Fruit fly (Drosophila melanogaster): ENCODE measurements around the gene CG32532.

The CG32532 gene

DNA sequence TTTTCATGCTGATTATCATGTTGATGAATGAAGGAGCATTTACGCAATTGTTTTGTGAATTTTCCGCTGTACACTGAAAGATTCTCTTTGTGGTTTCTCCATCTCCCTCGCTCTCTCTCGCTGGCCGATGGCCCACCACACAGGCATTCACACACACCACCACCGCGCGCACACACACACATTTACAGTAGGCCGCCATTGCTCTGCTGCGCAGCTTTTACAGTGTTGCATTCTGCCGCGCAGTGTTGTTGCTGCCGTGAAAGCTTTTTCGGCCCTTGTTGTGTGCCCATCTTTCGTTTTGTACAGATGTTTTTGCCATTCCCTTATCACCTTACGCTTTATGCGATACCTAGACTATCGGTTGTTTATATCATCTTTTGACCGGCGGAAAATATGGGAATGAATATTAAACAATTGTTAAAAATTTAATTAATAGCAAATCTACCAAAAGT lies 50.4 kb downstream of the CG32532 start (continued):
- TF ChIP-seq CG32767 (GFP tag; IDR thresholded peaks at IDR 0.05) (peak; percentile 27; the same call in 1 of the 2 replicates), cwo (GFP tag; optimal IDR thresholded peaks at IDR 0.05) (no peak), fd64A (GFP tag; optimal IDR thresholded peaks at IDR 0.05) (no peak), CG12769 (tag; optimal IDR thresholded peaks at IDR 0.05) (peak; percentile 61), bsh (GFP tag; optimal IDR thresholded peaks at IDR 0.05) (peak in 1 of 2 experiments; percentile 4), CG7963 (GFP tag; IDR thresholded peaks at IDR 0.05; ENCODE audit: partially characterized antibody) (peak; percentile 30; the same call in 1 of the 3 replicates), CG10462 (GFP tag; optimal IDR thresholded peaks at IDR 0.05) (no peak), CG2202 (tag; optimal IDR thresholded peaks at IDR 0.05) (no peak), CG1024 (GFP tag; IDR thresholded peaks at IDR 0.05) (no peak), chinmo (GFP tag; IDR thresholded peaks at IDR 0.05; ENCODE audit: partially characterized antibody) (peak; percentile 97), HLHmδ (GFP tag; optimal IDR thresholded peaks at IDR 0.05) (peak; percentile 61), Taf1 (GFP tag; IDR thresholded peaks at IDR 0.05) (0 out of 2 replicates have a peak, but pooled peaks have one; percentile 13), row (GFP tag; IDR thresholded peaks at IDR 0.05) (peak; percentile 50; the same call in 2 of the 3 replicates), CG33213 (GFP tag; optimal IDR thresholded peaks at IDR 0.05) (peak; percentile 27), sug (tag; optimal IDR thresholded peaks at IDR 0.05) (peak; percentile 47), pnt (GFP tag; optimal IDR thresholded peaks at IDR 0.05) (no peak), ham (GFP tag; IDR thresholded peaks at IDR 0.05) (no peak), CG7556 (GFP tag; optimal IDR thresholded peaks at IDR 0.05) (no peak), CG17912 (GFP tag; optimal IDR thresholded peaks at IDR 0.05) (peak; percentile 68), sob (GFP tag; IDR thresholded peaks at IDR 0.05) (peak; percentile 55), CG18599 (GFP tag; optimal IDR thresholded peaks at IDR 0.05) (no peak), CG10274 (GFP tag; optimal IDR thresholded peaks at IDR 0.05) (no peak), trem (tag; optimal IDR thresholded peaks at IDR 0.05) (no peak), CG4854 (GFP tag; optimal IDR thresholded peaks at IDR 0.05) (no peak), CG6854 (GFP tag; optimal IDR thresholded peaks at IDR 0.05) (no peak), nerfin-2 (GFP tag; IDR thresholded peaks at IDR 0.05; ENCODE audit: partially characterized antibody) (no peak), gcm2 (GFP tag; optimal IDR thresholded peaks at IDR 0.05) (no peak), CG4820 (GFP tag; optimal IDR thresholded peaks at IDR 0.05) (no peak), nmo (GFP tag; optimal IDR thresholded peaks at IDR 0.05) (peak; percentile 6), Scr (GFP tag; IDR thresholded peaks at IDR 0.05; ENCODE audit: partially characterized antibody) (peak; percentile 71), CG11085 (GFP tag; IDR thresholded peaks at IDR 0.05) (no peak), caup (GFP tag; optimal IDR thresholded peaks at IDR 0.05; ENCODE audit: severe bottlenecking) (no peak), CG15696 (tag; optimal IDR thresholded peaks at IDR 0.05) (no peak), CG7745 (tag; optimal IDR thresholded peaks at IDR 0.05) (no peak), Opbp (GFP tag; IDR thresholded peaks at IDR 0.05; ENCODE audit: partially characterized antibody) (peak; percentile 65; the same call in 1 of the 3 replicates), Dip3 (GFP tag; optimal IDR thresholded peaks at IDR 0.05) (no peak), CG15514 (GFP tag; optimal IDR thresholded peaks at IDR 0.05) (peak; percentile 81), CHES-1-like (GFP tag; optimal IDR thresholded peaks at IDR 0.05) (no peak), zen (tag; optimal IDR thresholded peaks at IDR 0.05) (no peak), kah (GFP tag; optimal IDR thresholded peaks at IDR 0.05) (no peak), Nf-YB (GFP tag; optimal IDR thresholded peaks at IDR 0.05) (no peak), CG13296 (GFP tag; optimal IDR thresholded peaks at IDR 0.05) (no peak), dati (GFP tag; IDR thresholded peaks at IDR 0.05) (no peak), CG11456 (GFP tag; IDR thresholded peaks at IDR 0.05) (peak; percentile 48; the same call in 1 of the 3 replicates), Deaf1 (tag; optimal IDR thresholded peaks at IDR 0.05) (peak; percentile 47), CG7987 (GFP tag; optimal IDR thresholded peaks at IDR 0.05) (peak; percentile 21), ftz-f1 (GFP tag; optimal IDR thresholded peaks at IDR 0.05) (no peak), Antp (GFP tag; optimal IDR thresholded peaks at IDR 0.05) (no peak), ranshi (GFP tag; IDR thresholded peaks at IDR 0.05) (no peak)

All from whole organism, embryonic.